Worm (Caenorhabditis elegans) whole organism, late embryonic: ENCODE results near the gene F28A10.8.
"Not testable (repeated sequence)": the region's sequence is repeated elsewhere in the genome, so short reads cannot be mapped to it uniquely, and the experiment has no call there.

ENCODE experiments used
- C08G9.2 ChIP-seq: sonication (generic microtip); optimal IDR thresholded peaks from 2 replicates; lab custom pipeline; 2016; ENCODE audit warnings: mild to moderate bottlenecking, missing genetic modification characterization, moderate library complexity, missing compliant biosample characterization
- K09A11.1 ChIP-seq: sonication (generic microtip); optimal IDR thresholded peaks from 2 replicates; lab custom pipeline; 2017; ENCODE audit warnings: antibody characterized with exemption, mild to moderate bottlenecking, missing genetic modification characterization, missing compliant biosample characterization; ENCODE audit not compliant: insufficient read depth
- ama-1 ChIP-seq: fragments of 150-350 bp; optimal IDR thresholded peaks from 2 replicates; lab custom pipeline; 2014
- ceh-14 ChIP-seq: sonication (generic microtip); optimal IDR thresholded peaks from 2 replicates; lab custom pipeline; 2016; ENCODE audit warnings: missing genotype, missing genetic modification characterization, missing compliant biosample characterization
- ceh-18 ChIP-seq: sonication (generic microtip); optimal IDR thresholded peaks from 2 replicates; lab custom pipeline; 2016; ENCODE audit warnings: missing genetic modification characterization, missing compliant biosample characterization
- ceh-19 ChIP-seq: fragments of 200-800 bp; sonication (Bioruptor generic); optimal IDR thresholded peaks from 2 replicates; lab custom pipeline; 2018; ENCODE audit warnings: mild to moderate bottlenecking, missing genetic modification characterization, missing compliant biosample characterization
- ceh-24 ChIP-seq: sonication (generic microtip); optimal IDR thresholded peaks from 2 replicates; lab custom pipeline; 2016; ENCODE audit warnings: mild to moderate bottlenecking, missing genetic modification characterization, missing compliant biosample characterization
- ceh-30 ChIP-seq: fragments of 150-350 bp; optimal IDR thresholded peaks from 2 replicates; lab custom pipeline; 2014; ENCODE audit warnings: missing biosample characterization, missing genetic modification characterization
- ceh-34 ChIP-seq: sonication (generic microtip); optimal IDR thresholded peaks from 2 replicates; lab custom pipeline; 2016; ENCODE audit warnings: mild to moderate bottlenecking, missing genetic modification characterization, missing compliant biosample characterization
- ceh-45 ChIP-seq: fragments of 200-800 bp; sonication (Bioruptor generic); IDR thresholded peaks from 2 replicates; pipeline ENCODE4 v1.3.6; 2022; ENCODE audit warnings: missing genetic modification reagents, missing genetic modification characterization, missing compliant biosample characterization
- ceh-48 ChIP-seq: sonication (generic microtip); optimal IDR thresholded peaks from 2 replicates; lab custom pipeline; 2016; ENCODE audit warnings: missing genetic modification characterization, inconsistent platforms, missing compliant biosample characterization
- ceh-6 ChIP-seq: fragments of 200-800 bp; sonication (Bioruptor generic); optimal IDR thresholded peaks from 2 replicates; lab custom pipeline; 2018; ENCODE audit warnings: mild to moderate bottlenecking, missing genetic modification characterization, missing compliant biosample characterization
- ceh-9 ChIP-seq: sonication (generic microtip); optimal IDR thresholded peaks from 2 replicates; lab custom pipeline; 2016; ENCODE audit warnings: mild to moderate bottlenecking, missing genetic modification characterization, inconsistent platforms, missing compliant biosample characterization
- che-1 ChIP-seq: sonication (generic microtip); optimal IDR thresholded peaks from 2 replicates; lab custom pipeline; 2016; ENCODE audit warnings: mild to moderate bottlenecking, missing genetic modification characterization, missing compliant biosample characterization
- dmd-4 ChIP-seq: sonication (generic microtip); optimal IDR thresholded peaks from 2 replicates; lab custom pipeline; 2016; ENCODE audit warnings: borderline replicate concordance, missing genetic modification characterization, missing compliant biosample characterization
- ets-4 ChIP-seq: sonication (generic microtip); optimal IDR thresholded peaks from 2 replicates; lab custom pipeline; 2016; ENCODE audit warnings: missing genetic modification characterization, missing compliant biosample characterization
- eyg-1 ChIP-seq: sonication (generic microtip); optimal IDR thresholded peaks from 2 replicates; lab custom pipeline; 2016; ENCODE audit warnings: missing genotype, missing genetic modification characterization, missing compliant biosample characterization
- fax-1 ChIP-seq: sonication (generic microtip); optimal IDR thresholded peaks from 2 replicates; lab custom pipeline; 2016; ENCODE audit warnings: missing genotype, missing genetic modification characterization, missing compliant biosample characterization
- hlh-15 ChIP-seq: sonication (generic microtip); optimal IDR thresholded peaks from 2 replicates; lab custom pipeline; 2016; ENCODE audit warnings: missing genetic modification characterization, missing compliant biosample characterization
- hlh-30 ChIP-seq: sonication (generic microtip); optimal IDR thresholded peaks from 2 replicates; lab custom pipeline; 2017; ENCODE audit warnings: antibody characterized with exemption, missing genetic modification characterization, missing compliant biosample characterization; ENCODE audit not compliant: insufficient read depth
- hlh-6 ChIP-seq: sonication (generic microtip); optimal IDR thresholded peaks from 2 replicates; lab custom pipeline; 2016; ENCODE audit warnings: missing genotype, missing genetic modification characterization, missing compliant biosample characterization
- hlh-8 ChIP-seq: sonication (generic microtip); optimal IDR thresholded peaks from 2 replicates; lab custom pipeline; 2016; ENCODE audit warnings: missing genotype, missing genetic modification characterization, missing compliant biosample characterization
- lim-6 ChIP-seq: sonication (generic microtip); optimal IDR thresholded peaks from 2 replicates; lab custom pipeline; 2016; ENCODE audit warnings: missing genetic modification characterization, missing compliant biosample characterization
- madf-2 ChIP-seq: sonication (generic microtip); optimal IDR thresholded peaks from 2 replicates; lab custom pipeline; 2017; ENCODE audit warnings: missing genetic modification characterization, missing compliant biosample characterization
- mec-3 ChIP-seq: sonication (generic microtip); optimal IDR thresholded peaks from 2 replicates; lab custom pipeline; 2016; ENCODE audit warnings: borderline replicate concordance, missing genetic modification characterization, missing compliant biosample characterization
- nhr-11 ChIP-seq: fragments of 150-350 bp; optimal IDR thresholded peaks from 2 replicates; lab custom pipeline; 2014; ENCODE audit warnings: missing biosample characterization, missing genetic modification characterization
- nhr-232 ChIP-seq: sonication (generic microtip); optimal IDR thresholded peaks from 2 replicates; lab custom pipeline; 2016; ENCODE audit warnings: missing genetic modification characterization, missing compliant biosample characterization
- npax-4 ChIP-seq: sonication (generic microtip); optimal IDR thresholded peaks from 2 replicates; lab custom pipeline; 2016; ENCODE audit warnings: missing genetic modification characterization, missing compliant biosample characterization
- odd-2 ChIP-seq: sonication (generic microtip); optimal IDR thresholded peaks from 2 replicates; lab custom pipeline; 2017; ENCODE audit warnings: antibody characterized with exemption, mild to moderate bottlenecking, missing genetic modification characterization, missing compliant biosample characterization
- pag-3 ChIP-seq: sonication (generic microtip); optimal IDR thresholded peaks from 2 replicates; lab custom pipeline; 2016; ENCODE audit warnings: missing compliant biosample characterization, missing genetic modification characterization, borderline replicate concordance
- pha-2 ChIP-seq: sonication (generic microtip); optimal IDR thresholded peaks from 2 replicates; lab custom pipeline; 2017; ENCODE audit warnings: mild to moderate bottlenecking, missing genetic modification characterization, missing compliant biosample characterization
- ref-2 ChIP-seq: sonication (generic microtip); optimal IDR thresholded peaks from 2 replicates; lab custom pipeline; 2016; ENCODE audit warnings: missing genetic modification characterization, missing compliant biosample characterization
- rnt-1 ChIP-seq: sonication (generic microtip); optimal IDR thresholded peaks from 2 replicates; lab custom pipeline; 2016; ENCODE audit warnings: missing genetic modification characterization, missing compliant biosample characterization
- sdc-2 ChIP-seq: sonication (generic microtip); optimal IDR thresholded peaks from 2 replicates; lab custom pipeline; 2016; ENCODE audit warnings: missing genotype, missing genetic modification characterization, missing compliant biosample characterization
- sox-2 ChIP-seq: fragments of 200-800 bp; sonication (Bioruptor generic); IDR thresholded peaks from 2 replicates; pipeline ENCODE4 v1.3.6; 2022; ENCODE audit warnings: missing genetic modification reagents, missing genetic modification characterization, missing compliant biosample characterization
- syd-9 ChIP-seq: sonication (generic microtip); optimal IDR thresholded peaks from 2 replicates; lab custom pipeline; 2016; ENCODE audit warnings: mild to moderate bottlenecking, missing genetic modification characterization, moderate library complexity, missing compliant biosample characterization
- tbx-7 ChIP-seq: sonication (generic microtip); optimal IDR thresholded peaks from 2 replicates; lab custom pipeline; 2016; ENCODE audit warnings: missing genotype, missing genetic modification characterization, missing compliant biosample characterization
- unc-3 ChIP-seq, 2 experiments: fragments of 200-800 bp in 1 of 2; sonication (Bioruptor generic) in 1 of 2; sonication (generic microtip) in 1 of 2; conservative IDR thresholded peaks in 1 of 2; optimal IDR thresholded peaks in 1 of 2; 2 replicates each; pipeline versions ENCODE4 v1.3.6 to Lab custom; 2016 to 2022; ENCODE audit warnings: missing compliant biosample characterization in 2 of 2, missing genetic modification characterization in 2 of 2, missing genetic modification reagents in 1 of 2
- unc-42 ChIP-seq: sonication (generic microtip); optimal IDR thresholded peaks from 2 replicates; lab custom pipeline; 2016; ENCODE audit warnings: missing genotype, missing genetic modification characterization, missing compliant biosample characterization
- ztf-16 ChIP-seq: sonication (generic microtip); optimal IDR thresholded peaks from 2 replicates; lab custom pipeline; 2017; ENCODE audit warnings: missing genetic modification characterization, missing compliant biosample characterization

F28A10.8 gene

ce11 chrII:823529-823928 lies 14.8 kb downstream of the F28A10.8 start, which contains the start of gene F46F5.10:
F46F5.10 (plus strand) TSS chrII:823829.
- TF ChIP-seq pag-3 (tag; lab: Kevin White, UChicago) (no peak), ceh-19 (GFP tag; lab: Kevin White, UChicago) (no peak), mec-3 (tag; lab: Kevin White, UChicago) (no peak), unc-42 (tag; lab: Kevin White, UChicago) (no peak), ceh-24 (tag; lab: Kevin White, UChicago) (no peak), odd-2 (tag; lab: Kevin White, UChicago) (no peak), fax-1 (no peak), rnt-1 (tag; lab: Kevin White, UChicago) (no peak), nhr-232 (tag; lab: Kevin White, UChicago) (no peak), ceh-45 (GFP tag; lab: Robert Waterston, UW) (no peak), sox-2 (GFP tag; lab: Robert Waterston, UW) (no peak), dmd-4 (tag; lab: Kevin White, UChicago) (no peak), hlh-6 (tag; lab: Kevin White, UChicago) (no peak), hlh-15 (tag; lab: Kevin White, UChicago) (no peak), ceh-6 (GFP tag; lab: Kevin White, UChicago) (no peak), ama-1 (lab: Kevin White, UChicago) (no peak), K09A11.1 (tag; lab: Kevin White, UChicago) (no peak)

- TF ChIP-seq hlh-15 (tag; lab: Kevin White, UChicago); madf-2 (tag; lab: Kevin White, UChicago); unc-3 (GFP tag; conservative IDR thresholded peaks at IDR 0.05; lab: Robert Waterston, UW); unc-3 (tag; optimal IDR thresholded peaks at IDR 0.05; lab: Kevin White, UChicago): not testable (repeated sequence)
These were observed 15.6 kb downstream of the F28A10.8 start, which contains the start of gene msrp-4 for ce11 chrII:822730-823129. msrp-4 (minus strand) TSS chrII:822830.

ce11 chrII:821514-821913 lies 16.8 kb downstream of the F28A10.8 start, which contains the start of gene F46F5.8:
F46F5.8 (minus strand) TSS chrII:821614.
- TF ChIP-seq hlh-6 (tag; lab: Kevin White, UChicago) (no peak), sdc-2 (tag; lab: Kevin White, UChicago) (no peak), hlh-15 (tag; lab: Kevin White, UChicago) (no peak), ztf-16 (tag; lab: Kevin White, UChicago) (no peak), npax-4 (tag; lab: Kevin White, UChicago) (no peak), syd-9 (no peak), sox-2 (GFP tag; lab: Robert Waterston, UW) (no peak), C08G9.2 (tag; lab: Kevin White, UChicago) (no peak), pha-2 (tag; lab: Kevin White, UChicago) (no peak), hlh-8 (tag; lab: Kevin White, UChicago) (no peak), lim-6 (no peak), tbx-7 (no peak), ets-4 (tag; lab: Kevin White, UChicago) (no peak), che-1 (tag; lab: Kevin White, UChicago) (no peak), odd-2 (tag; lab: Kevin White, UChicago) (no peak), ceh-19 (GFP tag; lab: Kevin White, UChicago) (no peak), ceh-9 (tag; lab: Kevin White, UChicago) (no peak)

ce11 chrII:820519-820918 lies 17.8 kb downstream of the F28A10.8 start, which contains the start of gene F46F5.7:
F46F5.7 (minus strand) TSS chrII:820619.
- no peak for TF ChIP-seq ceh-48 (tag; lab: Kevin White, UChicago)
- TF ChIP-seq ztf-16 (tag; lab: Kevin White, UChicago), result no peak
- TF ChIP-seq ceh-14 (tag; lab: Kevin White, UChicago), result no peak
- TF ChIP-seq ceh-34, result no peak
- no peak for TF ChIP-seq ref-2 (tag; lab: Kevin White, UChicago)
- TF ChIP-seq dmd-4 (tag; lab: Kevin White, UChicago), result no peak
- no peak for TF ChIP-seq sox-2 (GFP tag; lab: Robert Waterston, UW)
- no peak for TF ChIP-seq ceh-30 (tag; lab: Kevin White, UChicago)
- TF ChIP-seq nhr-11 (tag; lab: Kevin White, UChicago), result no peak
- TF ChIP-seq ceh-6 (GFP tag; lab: Kevin White, UChicago), result no peak
- TF ChIP-seq hlh-30 (tag; lab: Kevin White, UChicago), result no peak
- no peak for TF ChIP-seq sdc-2 (tag; lab: Kevin White, UChicago)
- TF ChIP-seq ceh-18 (tag; lab: Kevin White, UChicago), result no peak
- TF ChIP-seq ama-1 (lab: Kevin White, UChicago), result no peak
- TF ChIP-seq eyg-1 (tag; lab: Kevin White, UChicago), result no peak
- no peak for TF ChIP-seq npax-4 (tag; lab: Kevin White, UChicago)
